Fruit fly (Drosophila melanogaster) whole organism, embryonic: Measurements from ENCODE around the gene CG43127.

Source experiments
- BtbVII ChIP-seq: fragments of 200-800 bp; sonication (Bioruptor generic); optimal IDR thresholded peaks from 3 replicates; lab custom pipeline; 2017; ENCODE audit warnings: missing biosample characterization, mild to moderate bottlenecking, missing genetic modification characterization
- CG16863 ChIP-seq: fragments of 200-800 bp; sonication (Bioruptor generic); optimal IDR thresholded peaks from 3 replicates; lab custom pipeline; 2016; ENCODE audit warnings: missing biosample characterization, missing genetic modification characterization
- CG4730 ChIP-seq: fragments of 200-800 bp; sonication (Bioruptor generic); IDR thresholded peaks from 2 replicates; pipeline ENCODE4 v1.3.6; 2022; ENCODE audit warnings: missing biosample characterization, missing genetic modification characterization
- Ets65A ChIP-seq: fragments of 200-800 bp; sonication (Bioruptor generic); peaks from one replicate; lab custom pipeline; 2016; ENCODE audit warnings: missing biosample characterization, missing genetic modification characterization
- Vsx1 ChIP-seq: fragments of 200-800 bp; sonication (Bioruptor generic); optimal IDR thresholded peaks from 2 replicates; lab custom pipeline; 2017; ENCODE audit warnings: missing biosample characterization, mild to moderate bottlenecking, missing genetic modification characterization, missing genetic modification reagents
- scrt ChIP-seq: fragments of 200-800 bp; sonication (Bioruptor generic); optimal IDR thresholded peaks from 2 replicates; lab custom pipeline; 2018; ENCODE audit warnings: missing biosample characterization, mild to moderate bottlenecking, missing genetic modification characterization, moderate library complexity

- TF ChIP-seq scrt (GFP tag; lab: Kevin White, UChicago) (no peak), Vsx1 (no peak), BtbVII (no peak), Ets65A (GFP tag; lab: Kevin White, UChicago) (no peak), CG16863 (GFP tag; lab: Kevin White, UChicago) (no peak), CG4730 (no peak)
Measured at dm6 chr3L:10623476-10623875, 1.9 kb downstream of the CG43127 start, which contains the start of gene CG42521.
